Fruit fly (Drosophila melanogaster): Measurements from ENCODE around the gene Sirup.

Gene Sirup

DNA sequence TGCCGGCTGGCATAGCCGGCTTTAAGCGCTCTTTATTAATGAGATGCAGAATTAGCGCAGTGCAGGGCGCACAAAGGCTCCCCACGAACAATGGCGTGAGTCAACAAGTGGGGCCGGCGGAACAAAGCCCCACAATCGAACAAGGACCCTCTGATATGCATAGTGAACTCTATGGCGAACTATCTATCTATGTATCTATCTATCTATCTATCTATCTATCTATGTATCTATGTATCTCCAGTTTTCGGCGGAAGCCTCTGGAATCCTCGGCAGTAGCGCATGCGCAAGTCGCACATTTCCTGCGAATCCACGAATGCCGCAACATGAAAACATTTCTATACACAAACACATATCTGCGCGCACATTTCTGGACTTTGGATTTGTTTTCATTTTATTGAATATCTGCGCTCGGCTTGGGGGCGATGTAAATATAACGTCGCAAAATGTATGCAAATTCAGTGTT, 1.9 kb downstream of the Sirup start (continued):
- TF ChIP-seq CG3919 (GFP tag; optimal IDR thresholded peaks at IDR 0.05): peak; percentile 94
- peak; percentile 90 for TF ChIP-seq achi (GFP tag; optimal IDR thresholded peaks at IDR 0.05)
- TF ChIP-seq lz (GFP tag; optimal IDR thresholded peaks at IDR 0.05): peak; percentile 91
- peak; percentile 82 for TF ChIP-seq fd59A (GFP tag; optimal IDR thresholded peaks at IDR 0.05)
- TF ChIP-seq esn (GFP tag; optimal IDR thresholded peaks at IDR 0.05): peak; percentile 90
- TF ChIP-seq CG6808 (GFP tag; optimal IDR thresholded peaks at IDR 0.05): peak; percentile 96
- TF ChIP-seq CG15336 (GFP tag; IDR thresholded peaks at IDR 0.05): peak; percentile 95
- TF ChIP-seq Hr4 (GFP tag; optimal IDR thresholded peaks at IDR 0.05): peak; percentile 97
- peak; percentile 90 for TF ChIP-seq Ets96B (tag; optimal IDR thresholded peaks at IDR 0.05)
- TF ChIP-seq salr (GFP tag; optimal IDR thresholded peaks at IDR 0.05): peak; percentile 80 to 90
- peak; percentile 79 for TF ChIP-seq CG8632 (GFP tag; optimal IDR thresholded peaks at IDR 0.05)
- TF ChIP-seq CG10669 (GFP tag; optimal IDR thresholded peaks at IDR 0.05): peak; percentile 91
- peak; percentile 3 for TF ChIP-seq fkh (GFP tag; optimal IDR thresholded peaks at IDR 0.05)
- peak; percentile 87 for TF ChIP-seq CG6792 (GFP tag; optimal IDR thresholded peaks at IDR 0.05)
- TF ChIP-seq Sox15 (GFP tag; optimal IDR thresholded peaks at IDR 0.05): peak; percentile 79
- TF ChIP-seq pdm3 (GFP tag; optimal IDR thresholded peaks at IDR 0.05): peak; percentile 91
- TF ChIP-seq Hr38 (GFP tag; optimal IDR thresholded peaks at IDR 0.05): no peak
- TF ChIP-seq fd85E (GFP tag; optimal IDR thresholded peaks at IDR 0.05): peak; percentile 85
- peak; percentile 99 for TF ChIP-seq CG6276 (GFP tag; optimal IDR thresholded peaks at IDR 0.05)
- TF ChIP-seq Ets21C (GFP tag; optimal IDR thresholded peaks at IDR 0.05): peak; percentile 85
- TF ChIP-seq CG6163 (GFP tag; IDR thresholded peaks at IDR 0.05): peak; percentile 92

DNA sequence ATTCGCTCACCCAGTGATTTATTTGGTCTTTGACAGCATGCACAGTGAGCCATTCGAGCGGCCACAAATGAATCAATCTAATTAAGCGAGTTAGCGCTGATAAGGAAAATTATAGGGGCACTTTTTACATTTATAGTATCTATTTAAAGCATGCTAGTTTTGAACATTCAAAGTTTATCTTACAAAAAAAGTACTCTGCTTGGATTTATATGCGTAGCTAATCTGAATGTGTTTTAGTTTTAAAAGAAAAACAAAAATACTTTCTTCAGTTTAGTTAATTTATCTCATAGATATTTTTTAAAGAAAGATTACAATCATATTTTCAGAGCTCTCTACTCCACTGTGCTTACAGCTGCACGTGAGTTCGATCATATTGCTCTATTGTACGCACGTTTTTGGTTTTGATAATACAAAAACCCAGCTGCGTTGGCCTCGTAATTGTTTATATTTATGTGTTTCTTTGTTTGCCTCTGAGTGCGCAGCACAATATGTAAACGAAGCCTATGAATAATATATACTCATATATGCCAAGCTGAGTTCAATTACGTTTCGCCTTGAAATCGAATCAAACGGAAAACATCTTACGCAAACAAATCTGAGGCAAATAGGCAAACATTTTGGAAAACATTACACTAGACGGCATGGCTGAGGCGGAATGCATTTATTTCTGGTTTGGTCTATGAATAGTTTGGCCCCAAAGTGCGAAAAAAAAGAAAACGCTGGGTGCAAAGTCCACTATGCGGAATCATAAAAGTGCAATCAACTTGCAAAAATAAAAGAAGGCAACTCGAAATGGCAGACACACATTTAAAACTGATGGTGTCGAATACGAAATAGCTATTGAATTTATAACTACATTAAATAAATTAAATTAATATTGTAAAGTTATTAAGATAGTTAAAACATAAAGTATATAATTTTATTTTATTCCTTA, 3.3 kb downstream of the Sirup start:
- TF ChIP-seq CG31627 (GFP tag; optimal IDR thresholded peaks at IDR 0.05) (peak; percentile 78), CG8632 (GFP tag; optimal IDR thresholded peaks at IDR 0.05) (peak; percentile 53), CG7368 (GFP tag; optimal IDR thresholded peaks at IDR 0.05) (peak; percentile 79), lz (GFP tag; optimal IDR thresholded peaks at IDR 0.05) (peak; percentile 81), Sox14 (GFP tag; optimal IDR thresholded peaks at IDR 0.05) (peak; percentile 92), Sox102F (GFP tag; optimal IDR thresholded peaks at IDR 0.05) (peak; percentile 81), CG10631 (GFP tag; optimal IDR thresholded peaks at IDR 0.05) (peak; percentile 90), CG11294 (GFP tag; IDR thresholded peaks at IDR 0.05) (peak; percentile 85), OdsH (GFP tag; optimal IDR thresholded peaks at IDR 0.05) (peak; percentile 91), CG6163 (GFP tag; IDR thresholded peaks at IDR 0.05) (peak; percentile 81), CG6854 (GFP tag; optimal IDR thresholded peaks at IDR 0.05) (peak; percentile 50), Eip78C (GFP tag) (peak; percentile 98), salr (GFP tag; optimal IDR thresholded peaks at IDR 0.05) (peak; percentile 65 to 96), achi (GFP tag; optimal IDR thresholded peaks at IDR 0.05) (peak; percentile 91), Lpt (GFP tag; optimal IDR thresholded peaks at IDR 0.05) (peak; percentile 86), CG8119 (GFP tag; IDR thresholded peaks at IDR 0.05) (peak; percentile 97), Gug (GFP tag; IDR thresholded peaks at IDR 0.05) (peak; percentile 91), fd85E (GFP tag; optimal IDR thresholded peaks at IDR 0.05) (peak; percentile 48), CG3032 (tag; optimal IDR thresholded peaks at IDR 0.05) (peak; percentile 87), CG16779 (tag; optimal IDR thresholded peaks at IDR 0.05) (peak; percentile 65), CG3919 (GFP tag; optimal IDR thresholded peaks at IDR 0.05) (peak; percentile 88), net (GFP tag; optimal IDR thresholded peaks at IDR 0.05) (peak; percentile 92), CG1621 (tag; optimal IDR thresholded peaks at IDR 0.05) (peak; percentile 71), CG11762 (GFP tag; optimal IDR thresholded peaks at IDR 0.05; ENCODE audit: insufficient read depth) (peak; percentile 87), CG11902 (GFP tag; optimal IDR thresholded peaks at IDR 0.05) (peak; percentile 47), CG10669 (GFP tag; optimal IDR thresholded peaks at IDR 0.05) (peak; percentile 85), eg (GFP tag; IDR thresholded peaks at IDR 0.05) (peak; percentile 92), Blimp-1 (GFP tag; optimal IDR thresholded peaks at IDR 0.05) (peak; percentile 41), CG34406 (GFP tag; optimal IDR thresholded peaks at IDR 0.05) (peak; percentile 82), dac (GFP tag; optimal IDR thresholded peaks at IDR 0.05) (peak; percentile 86), cyc (GFP tag; optimal IDR thresholded peaks at IDR 0.05) (peak; percentile 73), Hr4 (GFP tag; optimal IDR thresholded peaks at IDR 0.05) (peak; percentile 92), CG6808 (GFP tag; optimal IDR thresholded peaks at IDR 0.05) (peak; percentile 81), Hr39 (GFP tag; optimal IDR thresholded peaks at IDR 0.05) (peak; percentile 79), Ets21C (GFP tag; optimal IDR thresholded peaks at IDR 0.05) (peak; percentile 75), dsx (GFP tag; optimal IDR thresholded peaks at IDR 0.05; ENCODE audit: poor library complexity, severe bottlenecking) (peak; percentile 83), CG6792 (GFP tag; optimal IDR thresholded peaks at IDR 0.05) (peak; percentile 73)
